Worm (Caenorhabditis elegans) whole organism, early embryonic: Measurements from ENCODE around the gene T25B2.2.
A peak's percentile ranks its signal among the peaks of the same experiment; 100 is the strongest.

Source experiments
- B0310.2 ChIP-seq: sonication (generic microtip); optimal IDR thresholded peaks from 2 replicates; lab custom pipeline; 2016; ENCODE audit warnings: mild to moderate bottlenecking, missing genetic modification characterization, missing compliant biosample characterization
- F13C5.2 ChIP-seq: sonication (generic microtip); optimal IDR thresholded peaks from 2 replicates; lab custom pipeline; 2017; ENCODE audit warnings: mild to moderate bottlenecking, missing genetic modification characterization, inconsistent platforms, missing compliant biosample characterization
- aly-1 ChIP-seq: sonication (generic microtip); optimal IDR thresholded peaks from 2 replicates; lab custom pipeline; 2016; ENCODE audit warnings: missing genetic modification characterization, missing compliant biosample characterization
- ama-1 ChIP-seq: fragments of 150-350 bp; optimal IDR thresholded peaks from 2 replicates; lab custom pipeline; 2014
- ceh-36 ChIP-seq: sonication (generic microtip); optimal IDR thresholded peaks from 2 replicates; lab custom pipeline; 2016; ENCODE audit warnings: missing genetic modification characterization, inconsistent platforms, missing compliant biosample characterization
- flt-1 ChIP-seq: fragments of 200-800 bp; sonication (Bioruptor generic); IDR thresholded peaks from 2 replicates; pipeline ENCODE4 v1.3.6; 2022; ENCODE audit warnings: missing genetic modification characterization, missing compliant biosample characterization
- hnd-1 ChIP-seq: sonication (generic microtip); optimal IDR thresholded peaks from 2 replicates; lab custom pipeline; 2016; ENCODE audit warnings: missing genetic modification characterization, missing compliant biosample characterization
- sea-1 ChIP-seq: fragments of 200-800 bp; sonication (Bioruptor generic); conservative IDR thresholded peaks from 2 replicates; pipeline ENCODE4 v1.3.6; 2022; ENCODE audit warnings: missing genetic modification characterization, missing compliant biosample characterization

- TF ChIP-seq ama-1 (lab: Kevin White, UChicago) (no peak), flt-1 (GFP tag; lab: Robert Waterston, UW) (no peak), ceh-36 (tag; lab: Kevin White, UChicago) (no peak), hnd-1 (tag; lab: Kevin White, UChicago) (no peak), F13C5.2 (tag; lab: Kevin White, UChicago) (peak; percentile 37), aly-1 (no peak), sea-1 (GFP tag; lab: Robert Waterston, UW) (no peak), B0310.2 (tag; lab: Kevin White, UChicago) (no peak)
Measured at ce11 chrX:6128225-6128686, 41.2 kb upstream of the T25B2.2 start, which contains the start of gene C15H9.9.
